Fruit fly (Drosophila melanogaster) whole organism, larva: Measurements from ENCODE around the gene Nulp1.

Experiments
- noc ChIP-seq: fragments of 200-800 bp; sonication (Bioruptor generic); optimal IDR thresholded peaks from 3 replicates; lab custom pipeline; 2019; ENCODE audit warnings: missing biosample characterization, mild to moderate bottlenecking, missing genetic modification characterization, moderate library complexity

Gene Nulp1

DNA sequence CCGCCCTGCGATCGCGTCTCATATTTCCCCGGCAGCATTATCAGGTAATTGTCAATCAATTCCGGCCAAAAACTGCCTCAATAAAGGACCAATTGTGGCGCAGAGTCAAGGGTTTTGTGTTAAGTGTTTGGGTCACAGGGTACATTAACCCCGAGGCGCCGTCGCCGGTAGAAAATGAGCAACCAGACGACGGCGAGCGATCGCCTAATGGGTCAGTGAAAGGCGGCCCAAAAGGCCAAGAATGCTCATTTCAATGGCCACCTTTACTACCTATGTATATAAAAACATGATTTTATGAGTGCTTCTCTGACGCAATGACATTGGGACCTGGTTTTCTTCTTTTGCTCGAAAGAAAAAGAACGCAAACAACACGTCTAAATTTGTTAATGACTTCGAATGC lies 30.6 kb upstream of the Nulp1 start:
- TF ChIP-seq noc = no peak

- no peak for TF ChIP-seq noc
Observed at dm6 chr3L:8080790-8081189, 29.4 kb upstream of the Nulp1 start.

- peak; percentile 28 for TF ChIP-seq noc
Observed at dm6 chr3L:8081822-8082221, 28.3 kb upstream of the Nulp1 start.

DNA sequence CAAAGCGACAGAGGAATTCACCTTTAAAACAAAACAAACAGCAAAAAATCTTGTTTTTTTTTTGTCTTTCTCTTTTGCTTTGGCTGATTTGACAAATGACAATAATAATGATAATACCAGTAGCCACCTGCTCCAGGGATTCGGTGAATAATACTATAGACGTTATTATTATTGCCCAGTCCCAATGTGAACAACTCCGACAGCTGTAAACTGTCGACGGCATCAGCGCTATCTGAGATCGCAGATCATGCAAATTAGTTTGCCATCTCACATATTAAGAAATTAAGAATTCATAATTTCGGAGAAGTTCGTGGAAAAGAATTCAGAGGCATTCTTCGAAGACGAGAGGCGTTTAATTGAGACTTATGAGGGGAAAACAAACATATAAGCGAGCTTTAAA lies 23.9 kb upstream of the Nulp1 start:
- no peak for TF ChIP-seq noc

dm6 chr3L:8091650-8092068 lies 18.5 kb upstream of the Nulp1 start, which contains the start of gene CG7565:
Gene CG7565, minus strand, starts transcription at chr3L:8091786.
- peak; percentile 71 for TF ChIP-seq noc

dm6 chr3L:8093553-8093952 lies 16.6 kb upstream of the Nulp1 start:
- peak; percentile 62 for TF ChIP-seq noc

DNA sequence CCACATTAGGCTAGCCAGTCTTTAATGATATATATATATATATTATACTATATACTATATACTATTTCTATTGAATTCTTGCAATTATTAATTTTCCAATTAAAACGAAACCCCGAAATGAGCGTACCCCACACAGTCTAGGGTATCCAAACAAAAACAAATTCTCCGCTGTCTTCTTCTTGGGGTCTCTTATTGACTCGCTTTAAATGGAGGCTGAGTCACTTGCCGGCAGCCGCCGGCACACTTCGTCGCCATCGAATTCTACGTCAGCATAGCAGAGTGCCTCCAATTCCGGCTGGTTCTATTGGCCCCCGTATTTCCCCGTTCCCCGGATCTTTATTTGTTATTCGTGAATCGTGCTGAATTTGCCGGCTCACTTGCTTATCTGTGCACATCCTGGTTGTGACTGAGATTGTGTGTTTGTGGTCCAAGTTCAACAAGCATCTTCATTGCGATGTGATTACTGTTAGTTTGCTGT lies 15.5 kb upstream of the Nulp1 start:
- peak; percentile 73 for TF ChIP-seq noc

- peak; percentile 99 for TF ChIP-seq noc
Observed at dm6 chr3L:8096106-8096558, 14.0 kb upstream of the Nulp1 start.

DNA sequence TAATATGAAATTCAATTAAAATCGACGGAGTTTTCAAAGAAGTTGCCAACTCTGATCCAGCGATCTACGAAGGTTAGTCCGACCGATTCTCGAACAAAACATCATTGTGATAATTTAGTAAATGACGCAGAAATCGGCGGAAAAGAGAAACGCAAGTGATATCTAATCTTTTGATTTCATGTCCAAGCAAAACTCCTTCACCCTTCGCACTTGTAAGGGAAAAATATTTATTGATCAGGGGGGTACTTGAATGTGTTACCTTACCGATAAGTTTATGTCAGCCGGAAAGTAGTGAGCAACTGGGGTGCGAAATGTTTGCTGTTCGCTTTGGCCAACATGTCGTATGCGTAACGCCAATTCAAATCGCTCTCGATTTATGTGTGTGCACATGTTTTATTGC lies 13.1 kb upstream of the Nulp1 start:
- TF ChIP-seq noc = no peak

dm6 chr3L:8108201-8108600 lies 2.0 kb upstream of the Nulp1 start:
- TF ChIP-seq noc = no peak

DNA sequence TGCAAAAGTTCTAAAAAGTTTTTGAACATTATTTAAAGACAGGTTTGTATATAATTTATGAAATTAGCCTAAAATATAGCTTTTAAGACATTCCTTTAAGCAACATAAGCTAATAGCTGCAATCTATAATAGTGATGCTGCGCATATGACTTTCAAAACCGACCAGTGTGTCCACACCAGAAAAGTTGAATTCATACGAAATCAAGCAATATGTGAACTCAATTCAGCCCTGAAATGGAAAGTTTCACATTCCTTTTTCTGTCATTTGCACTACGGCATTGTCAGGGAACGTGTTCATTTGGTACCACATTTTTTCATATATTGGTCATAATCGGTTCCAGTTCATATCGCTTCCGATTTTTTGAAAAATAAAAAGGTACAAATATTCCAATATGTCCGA lies 1.3 kb upstream of the Nulp1 start, which contains the start of gene fan:
Gene fan, plus strand, starts transcription at position 247 of the 400 bp plus-strand sequence.
- no peak for TF ChIP-seq noc

dm6 chr3L:8115864-8116528 lies 5.8 kb downstream of the Nulp1 start, which contains the start of the genes Arp3 and msk:
Gene Arp3, minus strand, starts transcription at chr3L:8115902.
Gene msk, plus strand, starts transcription at chr3L:8116179.
- TF ChIP-seq noc = peak; percentile 76

DNA sequence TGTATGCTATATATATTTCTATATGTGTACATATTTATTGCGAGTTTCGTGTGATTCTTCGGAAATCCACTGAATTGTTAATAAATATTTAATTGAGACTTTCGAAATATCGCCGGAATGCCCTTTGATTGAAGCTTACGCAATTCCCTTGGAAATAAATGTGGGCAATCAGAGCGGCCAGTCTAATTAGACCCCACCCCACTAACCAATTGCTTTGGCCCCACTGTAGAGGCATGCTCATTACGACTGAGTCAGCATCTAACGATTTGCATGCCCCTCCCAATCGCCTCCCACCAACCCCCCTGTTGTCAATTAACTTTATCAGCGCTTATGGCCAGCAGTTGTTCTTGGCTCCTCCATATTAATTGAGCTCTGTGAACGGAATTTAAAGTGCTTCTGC lies 6.6 kb downstream of the Nulp1 start:
- TF ChIP-seq noc = no peak

dm6 chr3L:8121590-8121989 lies 11.4 kb downstream of the Nulp1 start, which contains the start of gene ldbr:
Gene ldbr, plus strand, starts transcription at chr3L:8121827.
- TF ChIP-seq noc = no peak

DNA sequence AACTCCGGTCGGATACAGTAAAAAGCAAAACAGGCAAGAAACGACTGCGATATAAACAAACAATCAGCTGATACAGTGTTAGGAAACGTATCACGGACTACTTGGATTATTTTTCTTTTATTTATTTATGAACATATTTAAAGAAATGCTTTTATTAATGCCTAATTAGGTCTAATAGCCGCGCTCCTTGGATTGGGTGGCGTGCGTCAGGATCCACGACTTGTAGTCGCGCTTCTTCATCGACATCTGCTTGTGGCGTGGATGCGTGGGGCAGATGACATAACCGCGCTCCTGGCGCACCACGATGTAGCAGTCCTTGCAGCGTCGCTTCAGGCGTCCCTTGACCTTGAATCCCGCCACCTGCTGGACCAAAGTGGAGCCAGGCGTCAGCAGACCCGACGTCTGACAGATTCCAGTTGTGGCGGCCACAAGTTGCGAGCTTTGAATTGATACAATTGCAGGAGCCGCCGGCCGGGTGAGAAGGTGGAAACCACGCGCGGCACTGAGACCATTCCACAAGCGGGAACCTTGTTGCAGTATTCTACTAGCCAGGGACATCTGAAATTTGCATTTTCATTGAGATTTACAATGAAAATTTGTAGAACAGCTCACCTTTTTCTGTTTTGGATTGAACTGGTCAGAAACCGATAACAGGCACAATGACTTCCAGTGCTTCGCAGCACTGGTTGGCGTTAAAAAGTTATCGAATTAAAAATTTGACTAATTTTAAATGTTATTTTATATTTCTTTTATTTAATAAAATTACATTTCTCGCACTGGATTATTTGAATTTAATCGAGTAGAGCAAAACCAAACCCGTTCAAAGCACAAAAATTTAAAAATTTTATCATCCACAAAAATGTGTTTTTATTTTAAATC lies 14.6 kb downstream of the Nulp1 start, which contains the start of the genes CG7550 and mRpL36:
Gene CG7550, minus strand, starts transcription at position 51 of the 879 bp plus-strand sequence.
Gene mRpL36, minus strand, starts transcription at position 652 of the 879 bp plus-strand sequence.
- TF ChIP-seq noc = no peak

- peak; percentile 93 for TF ChIP-seq noc
Observed at dm6 chr3L:8127712-8128210, 17.6 kb downstream of the Nulp1 start, which contains the start of the genes Cds and Uba2. Gene Cds, plus strand, starts transcription at chr3L:8127762. Gene Uba2, minus strand, starts transcription at chr3L:8127818.
